Worm (Caenorhabditis elegans) whole organism, young adult: ENCODE measurements around the gene lmtr-5.

Experiments
- B0035.1 ChIP-seq: sonication (generic microtip); optimal IDR thresholded peaks from 2 replicates; lab custom pipeline; 2016; ENCODE audit warnings: missing genetic modification characterization, mild to moderate bottlenecking, missing compliant biosample characterization, missing genotype, missing genetic modification reagents
- F33H1.4 ChIP-seq: fragments of 200-800 bp; sonication (Bioruptor generic); IDR thresholded peaks from 2 replicates; pipeline ENCODE4 v1.3.6; 2022; ENCODE audit warnings: missing genetic modification reagents, missing genetic modification characterization, missing compliant biosample characterization
- ama-1 ChIP-seq, 3 experiments: fragments of 150-350 bp in 1 of 3; sonication (generic microtip) in 2 of 3; optimal IDR thresholded peaks; 2 replicates each; lab custom pipeline; 2014 to 2018; ENCODE audit warnings: missing biosample characterization in 2 of 3, missing genetic modification characterization in 2 of 3, missing genetic modification reagents in 2 of 3
- attf-5 ChIP-seq: fragments of 200-800 bp; sonication (Bioruptor generic); optimal IDR thresholded peaks from 2 replicates; lab custom pipeline; 2018; ENCODE audit warnings: mild to moderate bottlenecking, missing genetic modification characterization, missing compliant biosample characterization
- chd-7 ChIP-seq: sonication (generic microtip); optimal IDR thresholded peaks from 2 replicates; lab custom pipeline; 2016; ENCODE audit warnings: mild to moderate bottlenecking, missing genetic modification characterization, moderate library complexity, missing compliant biosample characterization
- dpl-1 ChIP-seq: fragments of 150-350 bp; optimal IDR thresholded peaks from 2 replicates; lab custom pipeline; 2014; ENCODE audit warnings: missing biosample characterization, missing genetic modification reagents, missing genetic modification characterization
- egl-44 ChIP-seq: fragments of 200-800 bp; sonication (Bioruptor generic); IDR thresholded peaks from 2 replicates; pipeline ENCODE4 v1.3.6; 2022; ENCODE audit warnings: missing genetic modification reagents, missing genetic modification characterization, missing compliant biosample characterization
- him-1 ChIP-seq: sonication (generic microtip); optimal IDR thresholded peaks from 2 replicates; lab custom pipeline; 2016; ENCODE audit warnings: missing genotype, missing genetic modification reagents, missing genetic modification characterization, missing compliant biosample characterization
- hlh-12 ChIP-seq: sonication (generic microtip); optimal IDR thresholded peaks from 2 replicates; lab custom pipeline; 2016; ENCODE audit warnings: missing genetic modification characterization, missing compliant biosample characterization
- nfya-2 ChIP-seq: fragments of 200-800 bp; sonication (Bioruptor generic); IDR thresholded peaks from 2 replicates; pipeline ENCODE4 v1.3.6; 2022; ENCODE audit warnings: missing genetic modification reagents, missing genetic modification characterization, missing compliant biosample characterization
- nhr-179 ChIP-seq: sonication (generic microtip); optimal IDR thresholded peaks from 2 replicates; lab custom pipeline; 2016; ENCODE audit warnings: mild to moderate bottlenecking, missing genetic modification characterization, missing compliant biosample characterization
- nhr-90 ChIP-seq: sonication (generic microtip); optimal IDR thresholded peaks from 2 replicates; lab custom pipeline; 2016; ENCODE audit warnings: missing genotype, mild to moderate bottlenecking, missing genetic modification characterization, missing compliant biosample characterization
- ztf-3 ChIP-seq: fragments of 200-800 bp; sonication (Bioruptor generic); optimal IDR thresholded peaks from 2 replicates; lab custom pipeline; 2018; ENCODE audit warnings: mild to moderate bottlenecking, missing genetic modification characterization, missing compliant biosample characterization
- ztf-6 ChIP-seq: fragments of 200-800 bp; sonication (Bioruptor generic); IDR thresholded peaks from 2 replicates; pipeline ENCODE4 v1.3.6; 2022; ENCODE audit warnings: missing genetic modification reagents, missing genetic modification characterization, missing compliant biosample characterization

ce11 chrIII:3222707-3223106 lies 39.2 kb downstream of the lmtr-5 start:
- TF ChIP-seq hlh-12 (no peak), nfya-2 (GFP tag; lab: Robert Waterston, UW) (no peak), B0035.1 (tag; lab: Kevin White, UChicago) (no peak), attf-5 (no peak), chd-7 (tag; lab: Kevin White, UChicago) (no peak), him-1 (tag; lab: Kevin White, UChicago) (no peak), ztf-6 (GFP tag; lab: Robert Waterston, UW) (no peak), ama-1 (optimal IDR thresholded peaks at IDR 0.05; lab: Kevin White, UChicago) (no peak), ama-1 (GFP tag; optimal IDR thresholded peaks at IDR 0.05; lab: Kevin White, UChicago) (no peak), dpl-1 (no peak), ztf-3 (GFP tag; lab: Kevin White, UChicago) (no peak), F33H1.4 (GFP tag; lab: Robert Waterston, UW) (no peak), nhr-179 (tag; lab: Kevin White, UChicago) (no peak), egl-44 (GFP tag; lab: Robert Waterston, UW) (no peak), nhr-90 (tag; lab: Kevin White, UChicago) (no peak)
